Worm (Caenorhabditis elegans) whole organism, L1 larva: ENCODE data around the gene F13H10.6.
"Not testable (repeated sequence)": the region's sequence is repeated elsewhere in the genome, so short reads cannot be mapped to it uniquely, and the experiment has no call there.

Experiments used
- C04F5.9 ChIP-seq: sonication (generic microtip); optimal IDR thresholded peaks from 2 replicates; lab custom pipeline; 2016; ENCODE audit warnings: missing genetic modification characterization, missing compliant biosample characterization
- F16B12.6 ChIP-seq: fragments of 150-350 bp; optimal IDR thresholded peaks from 2 replicates; lab custom pipeline; 2014; ENCODE audit warnings: missing biosample characterization, missing genetic modification characterization
- Y116A8C.19 ChIP-seq: sonication (generic microtip); optimal IDR thresholded peaks from 2 replicates; lab custom pipeline; 2016; ENCODE audit warnings: missing compliant biosample characterization, missing genetic modification characterization, borderline replicate concordance
- alr-1 ChIP-seq: fragments of 200-800 bp; sonication (Bioruptor generic); optimal IDR thresholded peaks from 2 replicates; lab custom pipeline; 2018; ENCODE audit warnings: borderline replicate concordance, mild to moderate bottlenecking, missing genetic modification characterization, missing compliant biosample characterization
- aly-2 ChIP-seq: fragments of 150-350 bp; optimal IDR thresholded peaks from 2 replicates; lab custom pipeline; 2014; ENCODE audit warnings: missing biosample characterization, missing genetic modification characterization
- blmp-1 ChIP-seq: fragments of 150-350 bp; optimal IDR thresholded peaks from 2 replicates; lab custom pipeline; 2014; ENCODE audit warnings: missing biosample characterization, missing genetic modification characterization
- ceh-63 ChIP-seq: fragments of 200-800 bp; sonication (Bioruptor generic); optimal IDR thresholded peaks from 2 replicates; lab custom pipeline; 2018; ENCODE audit warnings: mild to moderate bottlenecking, missing genetic modification characterization, missing compliant biosample characterization
- ceh-90 ChIP-seq: sonication (generic microtip); optimal IDR thresholded peaks from 2 replicates; lab custom pipeline; 2016; ENCODE audit warnings: missing genetic modification characterization, missing compliant biosample characterization
- dpl-1 ChIP-seq, 3 experiments: fragments of 150-350 bp in 2 of 3; sonication (generic microtip) in 1 of 3; optimal IDR thresholded peaks; 2 replicates each; lab custom pipeline; 2014 to 2017; ENCODE audit warnings: missing biosample characterization in 3 of 3, missing genetic modification characterization in 3 of 3, missing genetic modification reagents in 3 of 3
- efl-1 ChIP-seq, 4 experiments: fragments of 150-350 bp; optimal IDR thresholded peaks in 3 of 4; peaks in 1 of 4; 1 replicate in 1 of 4; 2 replicates in 3 of 4; lab custom pipeline; 2014; ENCODE audit warnings: missing biosample characterization in 2 of 4, missing genetic modification characterization in 2 of 4, missing genetic modification reagents in 2 of 4
- efl-3 ChIP-seq: fragments of 200-800 bp; sonication (Bioruptor generic); optimal IDR thresholded peaks from 2 replicates; lab custom pipeline; 2018; ENCODE audit warnings: mild to moderate bottlenecking, missing genetic modification characterization, missing compliant biosample characterization
- elt-3 ChIP-seq, 6 experiments: fragments of 150-350 bp in 1 of 6; sonication (generic microtip); optimal IDR thresholded peaks; 2 replicates each; lab custom pipeline; 2017 to 2018; ENCODE audit warnings: missing biosample characterization in 6 of 6, missing genetic modification characterization in 6 of 6, inconsistent platforms in 1 of 6
- grh-1 ChIP-seq: fragments of 200-800 bp; sonication (Bioruptor generic); IDR thresholded peaks from 2 replicates; pipeline ENCODE4 v1.3.6; 2022; ENCODE audit warnings: missing genetic modification reagents, missing genetic modification characterization, missing compliant biosample characterization
- jun-1 ChIP-seq: fragments of 150-350 bp; optimal IDR thresholded peaks from 2 replicates; lab custom pipeline; 2014; ENCODE audit warnings: missing biosample characterization, missing genetic modification reagents, missing genetic modification characterization
- lin-13 ChIP-seq: fragments of 150-350 bp; optimal IDR thresholded peaks from 2 replicates; lab custom pipeline; 2014; ENCODE audit warnings: missing biosample characterization, missing genetic modification reagents, missing genetic modification characterization
- lin-14 ChIP-seq: fragments of 200-800 bp; sonication (Bioruptor generic); optimal IDR thresholded peaks from 2 replicates; lab custom pipeline; 2018; ENCODE audit warnings: mild to moderate bottlenecking, missing genetic modification characterization, moderate library complexity, missing compliant biosample characterization
- lin-15B ChIP-seq: fragments of 150-350 bp; sonication (generic microtip); optimal IDR thresholded peaks from 3 replicates; lab custom pipeline; 2014; ENCODE audit warnings: missing biosample characterization, missing genetic modification characterization
- lin-35 ChIP-seq, 2 experiments: fragments of 150-350 bp; optimal IDR thresholded peaks; 2 replicates each; lab custom pipeline; 2014; ENCODE audit warnings: missing biosample characterization in 2 of 2, missing genetic modification characterization in 2 of 2, missing genetic modification reagents in 2 of 2
- mab-9 ChIP-seq: fragments of 200-800 bp; sonication (Bioruptor generic); IDR thresholded peaks from 2 replicates; pipeline ENCODE4 v1.3.6; 2022; ENCODE audit warnings: missing genetic modification reagents, missing genetic modification characterization, missing compliant biosample characterization
- mdl-1 ChIP-seq, 2 experiments: fragments of 150-350 bp; optimal IDR thresholded peaks; 2 replicates each; lab custom pipeline; 2014 to 2017; ENCODE audit warnings: missing biosample characterization in 2 of 2, missing genetic modification characterization in 2 of 2, inconsistent platforms in 1 of 2
- mep-1 ChIP-seq: fragments of 150-350 bp; optimal IDR thresholded peaks from 2 replicates; lab custom pipeline; 2014; ENCODE audit warnings: missing biosample characterization, missing genetic modification characterization
- nhr-11 ChIP-seq: fragments of 150-350 bp; optimal IDR thresholded peaks from 2 replicates; lab custom pipeline; 2014; ENCODE audit warnings: missing biosample characterization, missing genetic modification characterization
- nhr-19 ChIP-seq: fragments of 200-800 bp; sonication (Bioruptor generic); conservative IDR thresholded peaks from 2 replicates; pipeline ENCODE4 v1.3.6; 2022; ENCODE audit warnings: missing genetic modification characterization, missing compliant biosample characterization
- nhr-20 ChIP-seq: sonication (generic microtip); optimal IDR thresholded peaks from 2 replicates; lab custom pipeline; 2016; ENCODE audit warnings: mild to moderate bottlenecking, missing genetic modification characterization, missing compliant biosample characterization
- nhr-237 ChIP-seq: fragments of 150-350 bp; optimal IDR thresholded peaks from 2 replicates; lab custom pipeline; 2014; ENCODE audit warnings: missing biosample characterization, missing genetic modification characterization
- nhr-28 ChIP-seq: fragments of 150-350 bp; optimal IDR thresholded peaks from 2 replicates; lab custom pipeline; 2014; ENCODE audit warnings: missing biosample characterization, missing genetic modification characterization
- nhr-76 ChIP-seq: sonication (generic microtip); optimal IDR thresholded peaks from 2 replicates; lab custom pipeline; 2017; ENCODE audit warnings: missing biosample characterization, missing genetic modification characterization
- nhr-77 ChIP-seq: fragments of 150-350 bp; optimal IDR thresholded peaks from 2 replicates; lab custom pipeline; 2014; ENCODE audit warnings: missing biosample characterization, missing genetic modification characterization
- nhr-84 ChIP-seq: sonication (generic microtip); optimal IDR thresholded peaks from 2 replicates; lab custom pipeline; 2017; ENCODE audit warnings: missing biosample characterization, missing genetic modification characterization
- nhr-85 ChIP-seq: sonication (generic microtip); peaks from one replicate; lab custom pipeline; 2016; ENCODE audit warnings: missing genetic modification characterization, inconsistent platforms, missing compliant biosample characterization
- nhr-90 ChIP-seq: sonication (generic microtip); optimal IDR thresholded peaks from 2 replicates; lab custom pipeline; 2016; ENCODE audit warnings: mild to moderate bottlenecking, missing genetic modification characterization, missing compliant biosample characterization; ENCODE audit not compliant: poor library complexity
- pag-3 ChIP-seq: sonication (generic microtip); optimal IDR thresholded peaks from 2 replicates; lab custom pipeline; 2017; ENCODE audit warnings: missing genetic modification characterization, mild to moderate bottlenecking, missing compliant biosample characterization, antibody characterized with exemption, borderline replicate concordance; ENCODE audit not compliant: insufficient read depth
- pax-3 ChIP-seq: fragments of 200-800 bp; sonication (Bioruptor generic); optimal IDR thresholded peaks from 2 replicates; lab custom pipeline; 2018; ENCODE audit warnings: mild to moderate bottlenecking, missing genetic modification characterization, moderate library complexity, missing compliant biosample characterization
- pqm-1 ChIP-seq: sonication (generic microtip); optimal IDR thresholded peaks from 3 replicates; lab custom pipeline; 2017; ENCODE audit warnings: missing biosample characterization, missing genetic modification characterization
- snpc-4 ChIP-seq: fragments of 150-350 bp; optimal IDR thresholded peaks from 2 replicates; lab custom pipeline; 2014; ENCODE audit warnings: missing biosample characterization, missing genetic modification characterization
- snu-23 ChIP-seq: sonication (generic microtip); optimal IDR thresholded peaks from 2 replicates; lab custom pipeline; 2016; ENCODE audit warnings: missing genetic modification characterization, missing compliant biosample characterization
- sup-37 ChIP-seq: fragments of 200-800 bp; sonication (Bioruptor generic); optimal IDR thresholded peaks from 2 replicates; lab custom pipeline; 2018; ENCODE audit warnings: mild to moderate bottlenecking, missing genetic modification characterization, missing compliant biosample characterization
- tlp-1 ChIP-seq: fragments of 150-350 bp; optimal IDR thresholded peaks from 2 replicates; lab custom pipeline; 2014; ENCODE audit warnings: missing biosample characterization, missing genetic modification characterization
- unc-30 ChIP-seq: sonication (generic microtip); optimal IDR thresholded peaks from 2 replicates; lab custom pipeline; 2017; ENCODE audit warnings: missing biosample characterization, missing genetic modification characterization
- vab-15 ChIP-seq: sonication (generic microtip); optimal IDR thresholded peaks from 2 replicates; lab custom pipeline; 2017; ENCODE audit warnings: missing genotype, mild to moderate bottlenecking, missing genetic modification characterization, missing compliant biosample characterization
- xbp-1 ChIP-seq: sonication (generic microtip); optimal IDR thresholded peaks from 2 replicates; lab custom pipeline; 2016; ENCODE audit warnings: missing genetic modification characterization, missing compliant biosample characterization
- zag-1 ChIP-seq: fragments of 150-350 bp; optimal IDR thresholded peaks from 2 replicates; lab custom pipeline; 2014; ENCODE audit warnings: missing biosample characterization, missing genetic modification characterization

Gene F13H10.6

ce11 chrIV:10980628-10981027, 28.5 kb upstream of the F13H10.6 start:
- TF ChIP-seq zag-1 (no peak), lin-35 (GFP tag; optimal IDR thresholded peaks at IDR 0.05; lab: Kevin White, UChicago) (peak in 1 of 2 experiments; percentile 49), lin-14 (peak; percentile 62), snpc-4 (tag; lab: Kevin White, UChicago) (no peak), nhr-85 (tag; lab: Kevin White, UChicago) (peak; percentile 73), grh-1 (GFP tag; lab: Robert Waterston, UW) (0 out of 2 replicates have a peak, but pooled peaks have one; percentile 23), nhr-19 (no peak), mep-1 (peak; percentile 6), efl-1 (optimal IDR thresholded peaks at IDR 0.05; lab: Kevin White, UChicago) (no peak), efl-1 (GFP tag; optimal IDR thresholded peaks at IDR 0.05 in 1 of 2; lab: Kevin White, UChicago) (peak in 1 of 2 experiments; percentile 2), blmp-1 (tag; lab: Kevin White, UChicago) (peak; percentile 20), nhr-20 (peak; percentile 14)

ce11 chrIV:10981761-10982160, 27.3 kb upstream of the F13H10.6 start, which contains the start of gene Y43E12A.2:
Y43E12A.2 (plus strand) TSS chrIV:10982061.
- TF ChIP-seq alr-1 (tag; lab: Kevin White, UChicago) (no peak), pqm-1 (tag; lab: Kevin White, UChicago) (no peak), lin-13 (GFP tag; lab: Kevin White, UChicago) (no peak), vab-15 (tag; lab: Kevin White, UChicago) (no peak), F16B12.6 (no peak)
- TF ChIP-seq, all 84 proteins: peak for 0

- TF ChIP-seq sup-37 (GFP tag; lab: Kevin White, UChicago) (no peak), nhr-76 (no peak), nhr-90 (tag; lab: Kevin White, UChicago) (no peak), lin-13 (GFP tag; lab: Kevin White, UChicago) (no peak), xbp-1 (tag; lab: Kevin White, UChicago) (no peak), nhr-77 (no peak), aly-2 (tag; lab: Kevin White, UChicago) (no peak), nhr-84 (tag; lab: Kevin White, UChicago) (no peak), nhr-28 (tag; lab: Kevin White, UChicago) (no peak), ceh-90 (tag; lab: Kevin White, UChicago) (no peak), zag-1 (no peak), jun-1 (tag; lab: Kevin White, UChicago) (no peak), dpl-1 (GFP tag; optimal IDR thresholded peaks at IDR 0.05; lab: Kevin White, UChicago) (no peak), snu-23 (no peak), grh-1 (GFP tag; lab: Robert Waterston, UW) (no peak), nhr-237 (tag; lab: Kevin White, UChicago) (no peak), pqm-1 (tag; lab: Kevin White, UChicago) (no peak), ceh-63 (no peak)
Measured at ce11 chrIV:10985568-10986035, 23.5 kb upstream of the F13H10.6 start, which contains the start of gene cyb-2.1. cyb-2.1 (plus strand) TSS chrIV:10985985.

- not testable (repeated sequence) for TF ChIP-seq unc-30, snpc-4, tlp-1 (tag; lab: Kevin White, UChicago)
Measured at ce11 chrIV:10987342-10987945, 21.7 kb upstream of the F13H10.6 start, which contains the start of gene Y43E12A.3. Y43E12A.3 (plus strand) TSS chrIV:10987895.

- TF ChIP-seq mab-9 (GFP tag; lab: Robert Waterston, UW) = no peak
- TF ChIP-seq nhr-85 (tag; lab: Kevin White, UChicago) = no peak
- no peak for TF ChIP-seq pag-3
- TF ChIP-seq unc-30 (tag; lab: Kevin White, UChicago) = no peak
- no peak for TF ChIP-seq mdl-1 (tag; optimal IDR thresholded peaks at IDR 0.05; lab: Kevin White, UChicago)
- TF ChIP-seq pax-3 (tag; lab: Kevin White, UChicago) = no peak
- TF ChIP-seq elt-3 (tag; optimal IDR thresholded peaks at IDR 0.05; lab: Kevin White, UChicago) = no peak
- TF ChIP-seq snu-23 = no peak
- TF ChIP-seq nhr-20 = no peak
- no peak for TF ChIP-seq ceh-63
- TF ChIP-seq tlp-1 (tag; lab: Kevin White, UChicago) = no peak
- TF ChIP-seq lin-15B (tag; lab: Kevin White, UChicago) = no peak
- TF ChIP-seq snpc-4 (tag; lab: Kevin White, UChicago) = no peak
- TF ChIP-seq Y116A8C.19 (tag; lab: Kevin White, UChicago) = no peak
- no peak for TF ChIP-seq nhr-11 (tag; lab: Kevin White, UChicago)
- no peak for TF ChIP-seq efl-3 (GFP tag; lab: Kevin White, UChicago)
- no peak for TF ChIP-seq lin-35 (GFP tag; optimal IDR thresholded peaks at IDR 0.05; lab: Kevin White, UChicago)
- TF ChIP-seq C04F5.9 (tag; lab: Kevin White, UChicago) = no peak
- TF ChIP-seq vab-15 (tag; lab: Kevin White, UChicago) = no peak
Measured at ce11 chrIV:10990699-10991098, 18.4 kb upstream of the F13H10.6 start, which contains the start of gene F13H10.5. F13H10.5 (plus strand) TSS chrIV:10990999.
